Worm (Caenorhabditis elegans) whole organism, mixed stage, embryonic: Measurements from ENCODE around the gene let-767.

ENCODE experiments used
- drap-1 ChIP-seq: fragments of 200-800 bp; sonication (Bioruptor generic); optimal IDR thresholded peaks from 3 replicates; lab custom pipeline; 2018; ENCODE audit warnings: mild to moderate bottlenecking, missing genetic modification characterization, missing compliant biosample characterization
- elt-1 ChIP-seq: sonication (generic microtip); optimal IDR thresholded peaks from 2 replicates; lab custom pipeline; 2017; ENCODE audit warnings: missing genetic modification characterization, mild to moderate bottlenecking, missing compliant biosample characterization, antibody characterized with exemption, moderate library complexity, borderline replicate concordance; ENCODE audit not compliant: insufficient read depth
- nhr-76 ChIP-seq: sonication (generic microtip); optimal IDR thresholded peaks from 2 replicates; lab custom pipeline; 2017; ENCODE audit warnings: missing biosample characterization, missing genetic modification characterization
- unc-62 ChIP-seq: fragments of 150-350 bp; optimal IDR thresholded peaks from 2 replicates; lab custom pipeline; 2014; ENCODE audit warnings: missing biosample characterization, missing genetic modification reagents, missing genetic modification characterization

DNA sequence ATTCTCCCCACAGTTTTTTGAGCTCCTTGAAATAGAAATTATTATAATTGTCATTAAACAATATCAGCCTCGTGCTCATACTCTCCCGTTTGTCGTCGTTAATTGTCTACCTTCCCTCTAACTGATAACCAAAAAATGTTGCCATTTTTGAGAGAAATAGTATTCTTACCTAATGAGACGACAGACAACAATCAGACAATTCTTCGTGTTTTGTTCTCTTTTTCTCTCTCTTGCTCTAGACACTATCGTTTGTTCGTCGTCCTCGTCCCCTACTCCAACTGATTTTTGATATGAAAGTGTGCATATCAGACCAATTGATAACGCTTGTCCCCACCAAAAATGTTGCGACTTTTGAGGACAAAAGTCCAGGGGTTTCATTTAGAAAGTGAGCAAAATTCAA is 21.8 kb upstream of the let-767 start:
- no peak for TF ChIP-seq unc-62 (GFP tag; lab: Kevin White, UChicago)
- no peak for TF ChIP-seq elt-1 (tag; lab: Kevin White, UChicago)
- no peak for TF ChIP-seq drap-1 (GFP tag; lab: Kevin White, UChicago)
- TF ChIP-seq nhr-76 (tag; lab: Kevin White, UChicago): no peak
